Worm (Caenorhabditis elegans) whole organism, young adult: ENCODE data around the gene H28G03.3.

Source experiments
- F10E7.11 ChIP-seq: sonication (generic microtip); optimal IDR thresholded peaks from 2 replicates; lab custom pipeline; 2017; ENCODE audit warnings: mild to moderate bottlenecking, missing genetic modification characterization, moderate library complexity, missing compliant biosample characterization
- F33H1.4 ChIP-seq: fragments of 200-800 bp; sonication (Bioruptor generic); IDR thresholded peaks from 2 replicates; pipeline ENCODE4 v1.3.6; 2022; ENCODE audit warnings: missing genetic modification reagents, missing genetic modification characterization, missing compliant biosample characterization
- Y79H2A.3 ChIP-seq: fragments of 200-800 bp; sonication (Bioruptor generic); conservative IDR thresholded peaks from 2 replicates; pipeline ENCODE4 v1.3.6; 2022; ENCODE audit warnings: missing genetic modification reagents, missing genetic modification characterization, missing compliant biosample characterization
- egrh-3 ChIP-seq: fragments of 200-800 bp; sonication (Bioruptor generic); IDR thresholded peaks from 2 replicates; pipeline ENCODE4 v1.3.6; 2022; ENCODE audit warnings: missing genetic modification reagents, missing genetic modification characterization, missing compliant biosample characterization
- hrde-1 ChIP-seq: sonication (generic microtip); optimal IDR thresholded peaks from 2 replicates; lab custom pipeline; 2016; ENCODE audit warnings: missing genetic modification characterization, mild to moderate bottlenecking, missing compliant biosample characterization, moderate library complexity, missing genotype, missing genetic modification reagents, borderline replicate concordance
- madf-10 ChIP-seq: sonication (generic microtip); optimal IDR thresholded peaks from 2 replicates; lab custom pipeline; 2016; ENCODE audit warnings: mild to moderate bottlenecking, missing genetic modification characterization, missing compliant biosample characterization
- sdz-38 ChIP-seq: sonication (generic microtip); optimal IDR thresholded peaks from 2 replicates; lab custom pipeline; 2016; ENCODE audit warnings: missing genotype, missing genetic modification characterization, missing compliant biosample characterization

- no peak for TF ChIP-seq sdz-38 (tag; lab: Kevin White, UChicago)
- no peak for TF ChIP-seq F10E7.11 (tag; lab: Kevin White, UChicago)
- TF ChIP-seq madf-10 (tag; lab: Kevin White, UChicago) = no peak
- no peak for TF ChIP-seq Y79H2A.3
- no peak for TF ChIP-seq F33H1.4
- TF ChIP-seq egrh-3 = no peak
- no peak for TF ChIP-seq hrde-1 (tag; lab: Kevin White, UChicago)
Observed at ce11 chrX:5197440-5197839, 28.7 kb downstream of the H28G03.3 start.
